Fruit fly (Drosophila melanogaster) whole organism, embryonic: ENCODE measurements around the gene CG13605.

ENCODE experiments used
- ATbp ChIP-seq: fragments of 200-800 bp; sonication (Bioruptor generic); optimal IDR thresholded peaks from 2 replicates; lab custom pipeline; 2017; ENCODE audit warnings: missing biosample characterization, mild to moderate bottlenecking, missing genetic modification characterization, missing genetic modification reagents
- Asciz ChIP-seq: fragments of 200-800 bp; sonication (Bioruptor generic); optimal IDR thresholded peaks from 2 replicates; lab custom pipeline; 2017; ENCODE audit warnings: missing biosample characterization, mild to moderate bottlenecking, missing genetic modification characterization, missing genetic modification reagents
- Atf6 ChIP-seq: fragments of 200-800 bp; sonication (Bioruptor generic); IDR thresholded peaks from 2 replicates; pipeline ENCODE4 v1.3.6; 2022; ENCODE audit warnings: missing biosample characterization, missing genetic modification characterization
- CG10267 ChIP-seq: fragments of 200-800 bp; sonication (Bioruptor generic); optimal IDR thresholded peaks from 2 replicates; lab custom pipeline; 2018; ENCODE audit warnings: missing biosample characterization, mild to moderate bottlenecking, missing genetic modification characterization, moderate library complexity
- CG10462 ChIP-seq: fragments of 200-800 bp; sonication (Bioruptor generic); optimal IDR thresholded peaks from 2 replicates; lab custom pipeline; 2016; ENCODE audit warnings: missing biosample characterization, missing genetic modification characterization
- CG11093 ChIP-seq: fragments of 200-800 bp; sonication (Bioruptor generic); IDR thresholded peaks from 3 replicates; pipeline ENCODE4 v1.3.6; 2022; ENCODE audit warnings: missing biosample characterization, missing genetic modification characterization
- CG11696 ChIP-seq: fragments of 200-800 bp; sonication (Bioruptor generic); IDR thresholded peaks from 2 replicates; pipeline ENCODE4 v1.3.6; 2022; ENCODE audit warnings: missing biosample characterization, missing genetic modification characterization
- CG13287 ChIP-seq: fragments of 200-800 bp; sonication (Bioruptor generic); IDR thresholded peaks from 2 replicates; pipeline ENCODE4 v1.3.6; 2022; ENCODE audit warnings: missing biosample characterization, missing genetic modification characterization; ENCODE audit not compliant: partially characterized antibody
- CG15269 ChIP-seq: fragments of 200-800 bp; sonication (Bioruptor generic); optimal IDR thresholded peaks from 2 replicates; lab custom pipeline; 2018; ENCODE audit warnings: missing biosample characterization, mild to moderate bottlenecking, missing genetic modification characterization, moderate library complexity
- CG1529 ChIP-seq: fragments of 200-800 bp; sonication (Bioruptor generic); optimal IDR thresholded peaks from 3 replicates; lab custom pipeline; 2018; ENCODE audit warnings: missing biosample characterization, missing genetic modification characterization
- CG17385 ChIP-seq: fragments of 200-800 bp; sonication (Bioruptor generic); optimal IDR thresholded peaks from 3 replicates; lab custom pipeline; 2018; ENCODE audit warnings: missing biosample characterization, mild to moderate bottlenecking, missing genetic modification characterization
- CG18599 ChIP-seq: fragments of 200-800 bp; sonication (Bioruptor generic); optimal IDR thresholded peaks from 3 replicates; lab custom pipeline; 2017; ENCODE audit warnings: missing biosample characterization, missing genetic modification characterization, mild to moderate bottlenecking, moderate library complexity, missing genetic modification reagents
- CG2202 ChIP-seq: fragments of 200-800 bp; sonication (Bioruptor generic); optimal IDR thresholded peaks from 2 replicates; lab custom pipeline; 2018; ENCODE audit warnings: missing biosample characterization, mild to moderate bottlenecking, missing genetic modification characterization
- CG31388 ChIP-seq: fragments of 200-800 bp; sonication (Bioruptor generic); optimal IDR thresholded peaks from 2 replicates; lab custom pipeline; 2016; ENCODE audit warnings: missing biosample characterization, missing genetic modification characterization
- CG3163 ChIP-seq: fragments of 200-800 bp; sonication (Bioruptor generic); optimal IDR thresholded peaks from 3 replicates; lab custom pipeline; 2016; ENCODE audit warnings: missing biosample characterization, missing genetic modification characterization
- CG5245 ChIP-seq: fragments of 200-800 bp; sonication (Bioruptor generic); optimal IDR thresholded peaks from 3 replicates; lab custom pipeline; 2016; ENCODE audit warnings: missing biosample characterization, missing genetic modification characterization
- CG7839 ChIP-seq: fragments of 200-800 bp; sonication (Bioruptor generic); optimal IDR thresholded peaks from 3 replicates; lab custom pipeline; 2018; ENCODE audit warnings: missing biosample characterization, mild to moderate bottlenecking, missing genetic modification characterization, moderate library complexity
- Deaf1 ChIP-seq: fragments of 200-800 bp; optimal IDR thresholded peaks from 3 replicates; lab custom pipeline; 2019; ENCODE audit warnings: missing biosample characterization, mild to moderate bottlenecking, missing genetic modification characterization, moderate library complexity
- Doc3 ChIP-seq: fragments of 200-800 bp; sonication (Bioruptor generic); IDR thresholded peaks from 3 replicates; pipeline ENCODE4 v1.3.6; 2022; ENCODE audit warnings: missing biosample characterization, missing genetic modification characterization; ENCODE audit not compliant: partially characterized antibody
- Drgx ChIP-seq: fragments of 200-800 bp; sonication (Bioruptor generic); IDR thresholded peaks from 2 replicates; pipeline ENCODE4 v1.3.6; 2022; ENCODE audit warnings: missing biosample characterization, missing genetic modification characterization
- Elba2 ChIP-seq: fragments of 200-800 bp; sonication (Bioruptor generic); optimal IDR thresholded peaks from 3 replicates; lab custom pipeline; 2016; ENCODE audit warnings: missing biosample characterization, missing genetic modification characterization
- Fer2 ChIP-seq: fragments of 200-800 bp; sonication (Bioruptor generic); optimal IDR thresholded peaks from 2 replicates; lab custom pipeline; 2018; ENCODE audit warnings: missing biosample characterization, mild to moderate bottlenecking, missing genetic modification characterization, moderate library complexity
- HLH4C ChIP-seq: fragments of 200-800 bp; sonication (Bioruptor generic); IDR thresholded peaks from 3 replicates; pipeline ENCODE4 v1.3.6; 2022; ENCODE audit warnings: missing biosample characterization, missing genetic modification characterization; ENCODE audit not compliant: partially characterized antibody
- Med ChIP-seq: fragments of 200-800 bp; sonication (Bioruptor generic); peaks from one replicate; lab custom pipeline; 2016; ENCODE audit warnings: missing biosample characterization, missing genetic modification characterization, mild to moderate bottlenecking, inconsistent platforms, moderate library complexity
- NK7.1 ChIP-seq: fragments of 200-800 bp; sonication (Bioruptor generic); optimal IDR thresholded peaks from 3 replicates; lab custom pipeline; 2016; ENCODE audit warnings: missing biosample characterization, missing genetic modification characterization
- Pdp1 ChIP-seq, 2 experiments: fragments of 200-800 bp; sonication (Bioruptor generic); optimal IDR thresholded peaks; 3 replicates each; lab custom pipeline; 2016; ENCODE audit warnings: missing biosample characterization in 2 of 2, missing genetic modification characterization in 2 of 2, mild to moderate bottlenecking in 1 of 2, moderate library complexity in 1 of 2
- Rfx ChIP-seq: fragments of 200-800 bp; sonication (Bioruptor generic); IDR thresholded peaks from 2 replicates; pipeline ENCODE4 v1.3.6; 2022; ENCODE audit warnings: missing biosample characterization, missing genetic modification characterization
- Sox100B ChIP-seq: fragments of 200-800 bp; sonication (Bioruptor generic); optimal IDR thresholded peaks from 3 replicates; lab custom pipeline; 2018; ENCODE audit warnings: missing biosample characterization, mild to moderate bottlenecking, missing genetic modification characterization
- YL-1 ChIP-seq: fragments of 200-800 bp; sonication (Bioruptor generic); optimal IDR thresholded peaks from 3 replicates; lab custom pipeline; 2017; ENCODE audit warnings: missing biosample characterization, mild to moderate bottlenecking, missing genetic modification characterization
- dati ChIP-seq: fragments of 200-800 bp; sonication (Bioruptor generic); IDR thresholded peaks from 2 replicates; pipeline ENCODE4 v1.3.6; 2022; ENCODE audit warnings: missing biosample characterization, missing genetic modification characterization
- dmrt99B ChIP-seq: fragments of 200-800 bp; sonication (Bioruptor generic); optimal IDR thresholded peaks from 2 replicates; lab custom pipeline; 2018; ENCODE audit warnings: missing biosample characterization, mild to moderate bottlenecking, missing genetic modification characterization, moderate library complexity
- emc ChIP-seq: fragments of 200-800 bp; sonication (Bioruptor generic); optimal IDR thresholded peaks from 2 replicates; lab custom pipeline; 2016; ENCODE audit warnings: missing biosample characterization, missing genetic modification characterization
- ewg ChIP-seq: fragments of 200-800 bp; sonication (Bioruptor generic); optimal IDR thresholded peaks from 3 replicates; lab custom pipeline; 2017; ENCODE audit warnings: mild to moderate bottlenecking, missing biosample characterization, missing genetic modification reagents, missing genetic modification characterization
- fd3F ChIP-seq: fragments of 200-800 bp; sonication (Bioruptor generic); optimal IDR thresholded peaks from 2 replicates; lab custom pipeline; 2018; ENCODE audit warnings: missing biosample characterization, mild to moderate bottlenecking, missing genetic modification characterization, moderate library complexity
- gcm ChIP-seq: fragments of 200-800 bp; sonication (Bioruptor generic); optimal IDR thresholded peaks from 2 replicates; lab custom pipeline; 2019; ENCODE audit warnings: missing biosample characterization, mild to moderate bottlenecking, missing genetic modification characterization, moderate library complexity
- gem ChIP-seq: fragments of 200-800 bp; sonication (Bioruptor generic); optimal IDR thresholded peaks from 2 replicates; lab custom pipeline; 2019; ENCODE audit warnings: missing biosample characterization, mild to moderate bottlenecking, missing genetic modification characterization, moderate library complexity
- kah ChIP-seq: fragments of 200-800 bp; sonication (Bioruptor generic); optimal IDR thresholded peaks from 2 replicates; lab custom pipeline; 2018; ENCODE audit warnings: missing biosample characterization, mild to moderate bottlenecking, missing genetic modification characterization
- klu ChIP-seq: fragments of 200-800 bp; sonication (Bioruptor generic); IDR thresholded peaks from 2 replicates; pipeline ENCODE4 v1.3.6; 2022; ENCODE audit warnings: missing biosample characterization, missing genetic modification characterization
- kni ChIP-seq: fragments of 200-800 bp; sonication (Bioruptor generic); optimal IDR thresholded peaks from 3 replicates; lab custom pipeline; 2017; ENCODE audit warnings: mild to moderate bottlenecking, missing biosample characterization, missing genetic modification reagents, missing genetic modification characterization
- oc ChIP-seq: fragments of 200-800 bp; sonication (Bioruptor generic); optimal IDR thresholded peaks from 2 replicates; lab custom pipeline; 2018; ENCODE audit warnings: missing biosample characterization, mild to moderate bottlenecking, missing genetic modification characterization, moderate library complexity
- org-1 ChIP-seq: fragments of 200-800 bp; sonication (Bioruptor generic); optimal IDR thresholded peaks from 2 replicates; lab custom pipeline; 2017; ENCODE audit warnings: missing biosample characterization, missing genetic modification characterization
- pan ChIP-seq, 4 experiments: fragments of >200 bp in 3 of 4; fragments of 200-800 bp in 1 of 4; sonication (Bioruptor generic) in 1 of 4; optimal IDR thresholded peaks in 3 of 4; IDR thresholded peaks in 1 of 4; 2 replicates each; pipeline versions ENCODE4 v1.3.6 to Lab custom; 2017 to 2022; ENCODE audit warnings: missing biosample characterization in 2 of 4, missing genetic modification characterization in 2 of 4, mixed read lengths in 1 of 4
- pb ChIP-seq: fragments of 200-800 bp; sonication (Bioruptor generic); optimal IDR thresholded peaks from 3 replicates; lab custom pipeline; 2016; ENCODE audit warnings: missing biosample characterization, missing genetic modification characterization
- pita ChIP-seq: fragments of 200-800 bp; sonication (Bioruptor generic); optimal IDR thresholded peaks from 2 replicates; lab custom pipeline; 2017; ENCODE audit warnings: missing biosample characterization, mild to moderate bottlenecking, missing genetic modification characterization
- row ChIP-seq: fragments of 200-800 bp; sonication (Bioruptor generic); IDR thresholded peaks from 3 replicates; pipeline ENCODE4 v1.3.6; 2022; ENCODE audit warnings: missing biosample characterization, missing genetic modification characterization
- seq ChIP-seq: fragments of 200-800 bp; sonication (Bioruptor generic); IDR thresholded peaks from 2 replicates; pipeline ENCODE4 v1.3.6; 2022; ENCODE audit warnings: missing biosample characterization, missing genetic modification characterization
- so ChIP-seq: fragments of 200-800 bp; sonication (Bioruptor generic); IDR thresholded peaks from 3 replicates; pipeline ENCODE4 v1.3.6; 2022; ENCODE audit warnings: missing biosample characterization, missing genetic modification characterization
- ttk ChIP-seq: fragments of 200-800 bp; sonication (Bioruptor generic); IDR thresholded peaks from 2 replicates; pipeline ENCODE4 v2.1.2; 2022; ENCODE audit warnings: missing biosample characterization, missing genetic modification characterization
- twi ChIP-seq: fragments of 200-800 bp; optimal IDR thresholded peaks from 2 replicates; lab custom pipeline; 2019; ENCODE audit warnings: missing biosample characterization, mild to moderate bottlenecking, missing genetic modification characterization, moderate library complexity
- usp ChIP-seq: fragments of >200 bp; optimal IDR thresholded peaks from 2 replicates; lab custom pipeline; 2017; ENCODE audit warnings: missing biosample characterization, missing genetic modification characterization

The CG13605 gene

dm6 chr3R:24079110-24079509 lies 33.1 kb downstream of the CG13605 start (continued):
- TF ChIP-seq Rfx (peak; percentile 16; the same call in 1 of the 2 replicates), dati (GFP tag; lab: Robert Waterston, UW) (no peak), NK7.1 (no peak), oc (tag; lab: Kevin White, UChicago) (no peak), ewg (GFP tag; lab: Kevin White, UChicago) (no peak), Drgx (GFP tag; lab: Robert Waterston, UW) (0 out of 2 replicates have a peak, but pooled peaks have one; percentile 38), CG7839 (tag; lab: Kevin White, UChicago) (peak; percentile 19), CG1529 (GFP tag; lab: Kevin White, UChicago) (no peak), Fer2 (tag; lab: Kevin White, UChicago) (no peak), YL-1 (no peak), CG3163 (GFP tag; lab: Kevin White, UChicago) (no peak), twi (tag; lab: Kevin White, UChicago) (peak; percentile 62), HLH4C (GFP tag; lab: Robert Waterston, UW) (no peak), pan (optimal IDR thresholded peaks at IDR 0.05; lab: Kevin White, UChicago) (no peak), pan (GFP tag; optimal IDR thresholded peaks at IDR 0.05 in 1 of 2, IDR thresholded peaks at IDR 0.05 in 1 of 2) (no peak), CG18599 (peak; percentile 8), CG10462 (no peak), kah (GFP tag; lab: Kevin White, UChicago) (no peak), CG11696 (GFP tag; lab: Robert Waterston, UW) (no peak), CG5245 (GFP tag; lab: Kevin White, UChicago) (no peak), usp (GFP tag; lab: Kevin White, UChicago) (no peak), Sox100B (no peak), ATbp (no peak), CG17385 (GFP tag; lab: Kevin White, UChicago) (no peak), Med (peak; percentile 52), CG10267 (peak; percentile 12), CG11093 (GFP tag; lab: Robert Waterston, UW) (no peak), kni (GFP tag; lab: Kevin White, UChicago) (no peak), dmrt99B (peak; percentile 14), fd3F (GFP tag; lab: Kevin White, UChicago) (no peak), row (GFP tag; lab: Robert Waterston, UW) (peak; percentile 31; the same call in 1 of the 3 replicates), pita (GFP tag; lab: Kevin White, UChicago) (no peak), ttk (no peak), pb (GFP tag; lab: Kevin White, UChicago) (no peak), CG31388 (no peak), seq (no peak), Pdp1 (GFP tag; optimal IDR thresholded peaks at IDR 0.05; lab: Kevin White, UChicago) (no peak), so (no peak), Doc3 (GFP tag; lab: Robert Waterston, UW) (no peak), CG15269 (tag; lab: Kevin White, UChicago) (no peak), klu (GFP tag; lab: Robert Waterston, UW) (no peak), emc (no peak), Elba2 (no peak), gcm (GFP tag; lab: Kevin White, UChicago) (no peak), Deaf1 (tag; lab: Kevin White, UChicago) (no peak), gem (peak; percentile 40), org-1 (no peak), Asciz (GFP tag; lab: Kevin White, UChicago) (no peak), CG13287 (GFP tag; lab: Robert Waterston, UW) (no peak), Atf6 (GFP tag; lab: Robert Waterston, UW) (no peak), CG2202 (tag; lab: Kevin White, UChicago) (no peak)
